Worm (Caenorhabditis elegans) whole organism, mixed stage, embryonic: ENCODE results near the gene F53F8.4.

Experiments used
- flh-1 ChIP-seq: fragments of 200-800 bp; sonication (Bioruptor generic); optimal IDR thresholded peaks from 2 replicates; lab custom pipeline; 2018; ENCODE audit warnings: mild to moderate bottlenecking, missing genetic modification characterization, moderate library complexity, missing compliant biosample characterization
- nhr-76 ChIP-seq: sonication (generic microtip); optimal IDR thresholded peaks from 2 replicates; lab custom pipeline; 2017; ENCODE audit warnings: missing biosample characterization, missing genetic modification characterization
- unc-39 ChIP-seq: fragments of 150-350 bp; optimal IDR thresholded peaks from 2 replicates; lab custom pipeline; 2014; ENCODE audit warnings: missing biosample characterization, missing genetic modification characterization
- unc-62 ChIP-seq: fragments of 150-350 bp; optimal IDR thresholded peaks from 2 replicates; lab custom pipeline; 2014; ENCODE audit warnings: missing biosample characterization, missing genetic modification reagents, missing genetic modification characterization

- TF ChIP-seq unc-39 (no peak), nhr-76 (tag; lab: Kevin White, UChicago) (no peak), unc-62 (GFP tag; lab: Kevin White, UChicago) (no peak), flh-1 (GFP tag; lab: Kevin White, UChicago) (no peak)
Observed at ce11 chrV:20710156-20710555, 18.7 kb upstream of the F53F8.4 start.
